Fruit fly (Drosophila melanogaster) S2 (cell line): Measurements from ENCODE around the gene CG14647.

ENCODE experiments used
- CG8478 ChIP-seq: fragments of >200 bp; optimal IDR thresholded peaks from 2 replicates; lab custom pipeline; 2018
- CTCF ChIP-seq, 2 experiments: fragments of >200 bp; optimal IDR thresholded peaks; 2 replicates each; lab custom pipeline; 2018

dm6 chr3R:4446455-4447224 lies 46.3 kb downstream of the CG14647 start:
- TF ChIP-seq CG8478 (lab: Kevin White, UChicago) (no peak), CTCF (optimal IDR thresholded peaks at IDR 0.05; lab: Kevin White, UChicago) (no peak)
